Fruit fly (Drosophila melanogaster): ENCODE measurements around the gene CG7600.

CG7600 gene

DNA sequence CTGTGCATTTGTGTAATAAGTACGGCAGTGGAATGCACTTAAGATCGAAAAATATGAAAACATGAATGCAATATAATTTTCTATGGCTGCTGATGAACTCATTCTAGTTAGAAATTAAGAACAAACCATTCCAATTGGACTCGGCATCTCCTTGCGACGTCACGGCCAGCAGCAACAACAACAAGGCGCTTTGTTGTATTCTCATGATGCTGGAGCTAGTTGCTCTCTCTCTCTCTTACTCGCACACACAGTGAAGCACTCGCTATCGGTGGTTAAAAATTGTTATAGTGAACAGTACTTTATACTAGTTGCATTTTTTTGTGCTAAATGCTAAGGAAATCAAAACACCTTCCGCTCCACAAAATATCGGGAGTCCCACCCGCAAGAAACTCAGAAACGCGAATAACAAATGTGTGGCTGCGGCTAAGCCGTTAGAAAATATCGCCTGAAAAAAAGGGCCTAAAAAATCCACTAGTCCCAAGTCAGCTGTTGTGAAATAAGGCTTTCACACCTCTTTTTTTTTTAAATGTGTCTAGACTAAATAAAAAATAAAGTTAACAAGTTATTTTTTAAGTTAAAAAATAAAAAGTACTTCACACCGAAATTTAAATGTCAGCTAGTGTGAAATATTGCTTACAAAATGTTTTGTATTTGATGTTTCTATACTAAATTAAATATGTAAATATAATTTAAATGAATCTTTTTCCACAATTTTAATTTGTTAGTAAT is 4.8 kb upstream of the CG7600 start, which contains the start of gene Plod (continued):
- TF ChIP-seq eve (GFP tag; optimal IDR thresholded peaks at IDR 0.05) = no peak
- peak; percentile 47 for TF ChIP-seq az2 (GFP tag; optimal IDR thresholded peaks at IDR 0.05)
- no peak for TF ChIP-seq CG3726 (GFP tag; IDR thresholded peaks at IDR 0.05)
- peak; percentile 56 for TF ChIP-seq dmrt11E (tag; optimal IDR thresholded peaks at IDR 0.05)
- no peak for TF ChIP-seq Dip2 (GFP tag; IDR thresholded peaks at IDR 0.05)
- TF ChIP-seq CG10267 (tag; optimal IDR thresholded peaks at IDR 0.05) = peak; percentile 71
- TF ChIP-seq CG4424 (GFP tag; optimal IDR thresholded peaks at IDR 0.05) = peak; percentile 30
- no peak for TF ChIP-seq CG1529 (GFP tag; optimal IDR thresholded peaks at IDR 0.05)
- TF ChIP-seq scrt (GFP tag; optimal IDR thresholded peaks at IDR 0.05) = peak; percentile 43
- no peak for TF ChIP-seq pnt (GFP tag; optimal IDR thresholded peaks at IDR 0.05)
- no peak for TF ChIP-seq CG14965 (GFP tag; optimal IDR thresholded peaks at IDR 0.05; ENCODE audit: borderline replicate concordance)
- peak; percentile 14 for TF ChIP-seq zen (tag; optimal IDR thresholded peaks at IDR 0.05)
- TF ChIP-seq Bteb2 (GFP tag; optimal IDR thresholded peaks at IDR 0.05) = peak; percentile 44
- TF ChIP-seq onecut (GFP tag; IDR thresholded peaks at IDR 0.05) = peak; percentile 32
- peak; percentile 51 for TF ChIP-seq her (GFP tag; optimal IDR thresholded peaks at IDR 0.05)
- no peak for TF ChIP-seq mld (GFP tag; IDR thresholded peaks at IDR 0.05; ENCODE audit: partially characterized antibody)
- TF ChIP-seq CG3838 (GFP tag; optimal IDR thresholded peaks at IDR 0.05) = no peak
- TF ChIP-seq Doc3 (GFP tag; IDR thresholded peaks at IDR 0.05; ENCODE audit: partially characterized antibody) = no peak
- peak; percentile 46 for TF ChIP-seq Side (GFP tag; optimal IDR thresholded peaks at IDR 0.05)
- TF ChIP-seq CkIIα-i1 (GFP tag; IDR thresholded peaks at IDR 0.05) = no peak
- TF ChIP-seq mirr (GFP tag; optimal IDR thresholded peaks at IDR 0.05) = peak; percentile 32
- TF ChIP-seq CG8388 (GFP tag; optimal IDR thresholded peaks at IDR 0.05) = peak; percentile 24
- TF ChIP-seq CG7963 (GFP tag; IDR thresholded peaks at IDR 0.05; ENCODE audit: partially characterized antibody) = peak; percentile 17; the same call in 1 of the 3 replicates
- no peak for TF ChIP-seq CG10462 (GFP tag; optimal IDR thresholded peaks at IDR 0.05)
- peak in 2 of 3 experiments; percentile 40 to 96 for TF ChIP-seq lola (GFP tag; optimal IDR thresholded peaks at IDR 0.05)
- peak; percentile 28 for TF ChIP-seq HLH54F (GFP tag; optimal IDR thresholded peaks at IDR 0.05)
- TF ChIP-seq repo (GFP tag; optimal IDR thresholded peaks at IDR 0.05) = no peak
- no peak for TF ChIP-seq CG11696 (GFP tag; IDR thresholded peaks at IDR 0.05)
- no peak for TF ChIP-seq klu (GFP tag; IDR thresholded peaks at IDR 0.05)
- TF ChIP-seq sug (tag; optimal IDR thresholded peaks at IDR 0.05) = peak; percentile 30
- peak; percentile 41 for TF ChIP-seq CG5180 (GFP tag; optimal IDR thresholded peaks at IDR 0.05)
- TF ChIP-seq tap (tag; optimal IDR thresholded peaks at IDR 0.05) = no peak
- TF ChIP-seq CG32772 (GFP tag; IDR thresholded peaks at IDR 0.05) = 0 out of 2 replicates have a peak, but pooled peaks have one; percentile 8
- TF ChIP-seq CG15514 (GFP tag; optimal IDR thresholded peaks at IDR 0.05) = peak; percentile 78
- TF ChIP-seq Mad (GFP tag; optimal IDR thresholded peaks at IDR 0.05) = peak; percentile 51
- no peak for TF ChIP-seq dan (GFP tag; IDR thresholded peaks at IDR 0.05)
- TF ChIP-seq CG17385 (GFP tag; optimal IDR thresholded peaks at IDR 0.05) = peak; percentile 19
- TF ChIP-seq CG6813 (GFP tag; optimal IDR thresholded peaks at IDR 0.05) = no peak
- TF ChIP-seq unc-4 (GFP tag; IDR thresholded peaks at IDR 0.05; ENCODE audit: partially characterized antibody) = peak; percentile 51; the same call in 1 of the 2 replicates
- TF ChIP-seq Hey (tag; optimal IDR thresholded peaks at IDR 0.05) = no peak
- peak; percentile 87 for TF ChIP-seq CG12391 (tag; optimal IDR thresholded peaks at IDR 0.05)
- TF ChIP-seq Bgb (GFP tag; IDR thresholded peaks at IDR 0.05; ENCODE audit: partially characterized antibody) = peak; percentile 63; the same call in 1 of the 2 replicates
- no peak; the same call in 2 of the 3 replicates for TF ChIP-seq hb (GFP tag; IDR thresholded peaks at IDR 0.05; ENCODE audit: partially characterized antibody)
- TF ChIP-seq Dad (GFP tag; optimal IDR thresholded peaks at IDR 0.05) = no peak
- TF ChIP-seq CoRest (tag; optimal IDR thresholded peaks at IDR 0.05) = peak; percentile 69
- no peak for TF ChIP-seq CG15479 (GFP tag; optimal IDR thresholded peaks at IDR 0.05)
- TF ChIP-seq lab (GFP tag; optimal IDR thresholded peaks at IDR 0.05) = peak; percentile 61
- TF ChIP-seq ro (GFP tag; IDR thresholded peaks at IDR 0.05) = no peak
